Fruit fly (Drosophila melanogaster): ENCODE data around the gene Cap-D3.

Cap-D3 gene

DNA sequence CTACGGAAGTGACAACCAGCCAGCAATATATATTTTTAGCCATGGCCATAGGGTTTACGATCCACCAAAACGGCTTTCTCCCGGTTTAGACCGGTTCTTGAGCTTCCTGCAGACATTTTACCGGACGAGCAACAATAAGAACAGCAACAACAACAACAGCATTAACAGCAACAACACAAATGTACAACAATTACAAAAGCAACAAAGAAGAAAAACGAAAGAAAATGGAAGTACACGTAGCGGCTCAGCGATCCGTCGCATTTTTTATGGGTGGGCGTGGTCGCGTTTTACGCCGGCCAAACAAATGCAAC is 20.5 kb downstream of the Cap-D3 start:
- TF ChIP-seq Clk (GFP tag; optimal IDR thresholded peaks at IDR 0.05) (no peak), CG14711 (tag; optimal IDR thresholded peaks at IDR 0.05) (no peak), CG5204 (GFP tag; optimal IDR thresholded peaks at IDR 0.05) (no peak), kay (GFP tag; ENCODE audit: borderline replicate concordance) (no peak), pad (GFP tag; optimal IDR thresholded peaks at IDR 0.05) (no peak), Crg-1 (GFP tag; optimal IDR thresholded peaks at IDR 0.05) (no peak), CG33017 (tag; optimal IDR thresholded peaks at IDR 0.05) (no peak), cic (GFP tag; optimal IDR thresholded peaks at IDR 0.05) (no peak), bab1 (GFP tag; optimal IDR thresholded peaks at IDR 0.05) (no peak), CG11617 (GFP tag; optimal IDR thresholded peaks at IDR 0.05) (no peak), ovo (GFP tag; optimal IDR thresholded peaks at IDR 0.05) (no peak)

DNA sequence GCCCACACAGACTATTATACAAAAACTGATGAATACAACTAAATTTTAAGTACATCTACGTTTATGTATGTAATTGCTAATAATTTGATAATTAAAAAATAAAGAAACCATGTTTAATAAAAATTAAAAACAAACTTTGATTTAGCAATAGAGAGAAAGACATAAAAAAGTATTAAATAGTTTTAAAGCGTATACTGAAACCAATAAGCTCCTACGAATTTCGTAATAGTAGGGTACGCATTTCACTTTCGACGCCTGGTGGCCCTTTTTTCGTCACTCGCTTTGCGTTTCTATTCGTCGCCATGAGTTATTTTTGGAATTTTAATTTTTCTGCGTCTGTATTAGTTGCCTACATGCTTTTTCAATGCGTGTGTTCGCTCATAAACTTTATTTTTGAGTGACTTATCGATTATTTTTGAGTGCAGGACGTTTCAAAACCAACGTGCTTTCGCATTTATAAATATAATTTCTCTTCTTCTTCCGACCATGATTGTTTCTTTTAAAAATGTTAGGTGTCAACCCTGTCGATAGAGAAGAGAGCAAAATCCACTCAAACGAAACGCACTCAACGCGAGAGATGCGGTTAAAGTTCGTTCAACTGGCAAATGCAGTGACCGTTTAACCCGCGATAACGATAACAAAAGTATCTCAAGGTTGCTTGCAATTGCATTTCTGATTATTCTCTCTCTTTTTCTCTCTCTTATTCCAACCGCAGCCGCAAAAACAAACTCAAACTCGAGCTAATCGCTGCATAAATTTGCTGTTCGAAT is 21.0 kb downstream of the Cap-D3 start, which contains the start of gene Oscillin:
TSS of gene Oscillin (plus strand) at position 569 of the 770 bp plus-strand sequence.
- TF ChIP-seq CG11617 (GFP tag; optimal IDR thresholded peaks at IDR 0.05) (peak; percentile 43), CG14711 (tag; optimal IDR thresholded peaks at IDR 0.05) (peak; percentile 93), cic (GFP tag; optimal IDR thresholded peaks at IDR 0.05) (no peak), CG7045 (GFP tag; optimal IDR thresholded peaks at IDR 0.05) (peak; percentile 59), bab1 (GFP tag; optimal IDR thresholded peaks at IDR 0.05) (peak; percentile 65), ovo (GFP tag; optimal IDR thresholded peaks at IDR 0.05) (no peak), toe (GFP tag; optimal IDR thresholded peaks at IDR 0.05) (no peak), Crg-1 (GFP tag; optimal IDR thresholded peaks at IDR 0.05) (no peak), CG1620 (GFP tag; optimal IDR thresholded peaks at IDR 0.05) (no peak), Hr96 (GFP tag; optimal IDR thresholded peaks at IDR 0.05) (no peak), CG5204 (GFP tag; optimal IDR thresholded peaks at IDR 0.05) (peak; percentile 27), tj (GFP tag; optimal IDR thresholded peaks at IDR 0.05) (no peak), kay (GFP tag; ENCODE audit: borderline replicate concordance) (peak; percentile 87), Clk (GFP tag; optimal IDR thresholded peaks at IDR 0.05) (no peak), CG33017 (tag; optimal IDR thresholded peaks at IDR 0.05) (no peak), cnc (optimal IDR thresholded peaks at IDR 0.05) (peak in 1 of 2 experiments; percentile 21), CG12768 (GFP tag; optimal IDR thresholded peaks at IDR 0.05) (peak; percentile 36), CG7101 (tag; optimal IDR thresholded peaks at IDR 0.05) (peak; percentile 31), Mnt (GFP tag; optimal IDR thresholded peaks at IDR 0.05) (no peak), pad (GFP tag; optimal IDR thresholded peaks at IDR 0.05) (peak; percentile 31)

DNA sequence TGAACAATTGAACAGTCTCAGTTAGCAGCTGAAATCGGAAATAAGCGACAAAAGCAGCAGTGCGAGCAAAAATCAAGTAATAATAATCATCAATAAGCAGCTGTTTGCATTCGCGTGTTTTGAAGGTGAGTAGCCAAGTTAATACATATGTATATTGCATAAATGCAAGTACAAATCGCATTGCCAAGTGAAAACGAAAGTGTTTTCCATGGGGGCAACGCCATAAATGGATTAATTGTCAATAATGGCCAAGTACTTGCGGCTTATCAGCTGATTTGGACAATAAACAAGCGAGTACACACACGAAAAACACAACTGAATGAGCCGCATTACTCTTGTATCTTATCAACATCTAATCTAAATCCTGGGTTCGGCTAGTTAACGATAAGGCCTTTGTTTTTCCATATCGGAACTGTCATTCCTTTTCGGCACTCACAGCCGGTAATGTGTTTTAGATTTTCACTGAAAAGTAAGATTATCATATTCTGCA is 21.6 kb downstream of the Cap-D3 start:
- TF ChIP-seq Hr96 (GFP tag; optimal IDR thresholded peaks at IDR 0.05), result no peak
- TF ChIP-seq CG14711 (tag; optimal IDR thresholded peaks at IDR 0.05), result no peak
- TF ChIP-seq cic (GFP tag; optimal IDR thresholded peaks at IDR 0.05), result peak; percentile 96
- TF ChIP-seq CG5204 (GFP tag; optimal IDR thresholded peaks at IDR 0.05), result no peak
- peak; percentile 46 for TF ChIP-seq CG7101 (tag; optimal IDR thresholded peaks at IDR 0.05)
- peak; percentile 34 for TF ChIP-seq CG33017 (tag; optimal IDR thresholded peaks at IDR 0.05)
- TF ChIP-seq cnc (optimal IDR thresholded peaks at IDR 0.05), result no peak
- peak; percentile 45 for TF ChIP-seq CG12768 (GFP tag; optimal IDR thresholded peaks at IDR 0.05)
- no peak for TF ChIP-seq bab1 (GFP tag; optimal IDR thresholded peaks at IDR 0.05)
- TF ChIP-seq Clk (GFP tag; optimal IDR thresholded peaks at IDR 0.05), result no peak
- TF ChIP-seq CG11617 (GFP tag; optimal IDR thresholded peaks at IDR 0.05), result no peak
- peak; percentile 80 for TF ChIP-seq tj (GFP tag; optimal IDR thresholded peaks at IDR 0.05)
- TF ChIP-seq ovo (GFP tag; optimal IDR thresholded peaks at IDR 0.05), result peak; percentile 7
- no peak for TF ChIP-seq pad (GFP tag; optimal IDR thresholded peaks at IDR 0.05)
- peak; percentile 21 for TF ChIP-seq kay (GFP tag; ENCODE audit: borderline replicate concordance)
- peak; percentile 5 for TF ChIP-seq Mnt (GFP tag; optimal IDR thresholded peaks at IDR 0.05)
- peak; percentile 10 for TF ChIP-seq CG7045 (GFP tag; optimal IDR thresholded peaks at IDR 0.05)
- TF ChIP-seq Crg-1 (GFP tag; optimal IDR thresholded peaks at IDR 0.05), result peak; percentile 0
- TF ChIP-seq CG1620 (GFP tag; optimal IDR thresholded peaks at IDR 0.05), result no peak
- TF ChIP-seq toe (GFP tag; optimal IDR thresholded peaks at IDR 0.05), result peak; percentile 40

DNA sequence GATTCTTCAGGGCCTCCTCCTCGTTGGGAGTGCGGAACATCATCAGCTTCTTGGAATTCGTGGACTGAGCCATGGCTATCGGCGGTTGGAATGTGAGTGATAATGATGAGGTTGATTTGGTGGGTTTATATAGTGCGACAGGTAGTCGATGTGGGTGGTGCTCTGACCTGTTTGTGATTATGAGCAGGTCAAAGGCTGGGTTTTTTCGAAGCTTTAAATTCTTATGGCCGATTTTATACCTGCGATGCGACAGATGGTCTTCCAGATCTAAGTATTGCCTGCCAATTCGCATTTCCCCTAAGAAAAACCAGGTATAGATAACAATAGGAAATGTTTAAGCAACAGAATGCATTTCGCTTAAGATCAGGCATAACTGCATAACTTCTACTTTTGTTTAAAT is 25.0 kb downstream of the Cap-D3 start, which contains the start of gene CG14014:
TSS of gene CG14014 (minus strand) at position 101 of the 400 bp plus-strand sequence.
- TF ChIP-seq CG12768 (GFP tag; optimal IDR thresholded peaks at IDR 0.05) (no peak), toe (GFP tag; optimal IDR thresholded peaks at IDR 0.05) (no peak), Hr96 (GFP tag; optimal IDR thresholded peaks at IDR 0.05) (no peak), cnc (optimal IDR thresholded peaks at IDR 0.05) (no peak), cic (GFP tag; optimal IDR thresholded peaks at IDR 0.05) (no peak), CG7045 (GFP tag; optimal IDR thresholded peaks at IDR 0.05) (no peak), CG5204 (GFP tag; optimal IDR thresholded peaks at IDR 0.05) (no peak), pad (GFP tag; optimal IDR thresholded peaks at IDR 0.05) (no peak), CG14711 (tag; optimal IDR thresholded peaks at IDR 0.05) (no peak), bab1 (GFP tag; optimal IDR thresholded peaks at IDR 0.05) (no peak), Crg-1 (GFP tag; optimal IDR thresholded peaks at IDR 0.05) (no peak), kay (GFP tag; ENCODE audit: borderline replicate concordance) (no peak), tj (GFP tag; optimal IDR thresholded peaks at IDR 0.05) (no peak), ovo (GFP tag; optimal IDR thresholded peaks at IDR 0.05) (no peak)

DNA sequence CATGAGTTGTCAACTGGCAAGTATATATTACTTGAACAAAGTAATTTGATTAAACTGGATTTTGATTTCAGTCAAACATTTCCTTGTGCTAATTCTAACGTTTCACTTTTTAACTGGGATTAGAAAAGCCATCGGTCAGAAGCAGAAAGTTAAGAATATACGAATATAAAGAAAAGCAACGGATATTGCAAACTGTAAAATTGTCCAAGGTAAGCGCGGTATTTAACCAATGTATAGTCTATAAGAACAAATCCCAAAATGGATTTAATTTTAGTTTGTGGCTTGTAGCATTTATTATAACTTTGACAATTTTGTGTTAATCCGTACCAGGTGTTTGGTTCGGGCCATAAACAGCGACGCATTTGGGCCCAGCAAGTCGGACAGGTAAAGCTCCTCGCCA is 25.8 kb downstream of the Cap-D3 start, which contains the start of gene CG18269:
TSS of gene CG18269 (plus strand) at position 301 of the 400 bp plus-strand sequence.
- TF ChIP-seq CG5204 (GFP tag; optimal IDR thresholded peaks at IDR 0.05) (no peak), CG7101 (tag; optimal IDR thresholded peaks at IDR 0.05) (no peak), CG14711 (tag; optimal IDR thresholded peaks at IDR 0.05) (no peak), kay (GFP tag; ENCODE audit: borderline replicate concordance) (no peak), CG1620 (GFP tag; optimal IDR thresholded peaks at IDR 0.05) (no peak), CG7045 (GFP tag; optimal IDR thresholded peaks at IDR 0.05) (no peak), CG33017 (tag; optimal IDR thresholded peaks at IDR 0.05) (no peak), cnc (optimal IDR thresholded peaks at IDR 0.05) (no peak), cic (GFP tag; optimal IDR thresholded peaks at IDR 0.05) (no peak), bab1 (GFP tag; optimal IDR thresholded peaks at IDR 0.05) (no peak), Mnt (GFP tag; optimal IDR thresholded peaks at IDR 0.05) (no peak), Crg-1 (GFP tag; optimal IDR thresholded peaks at IDR 0.05) (no peak), CG12768 (GFP tag; optimal IDR thresholded peaks at IDR 0.05) (no peak), Hr96 (GFP tag; optimal IDR thresholded peaks at IDR 0.05) (no peak), pad (GFP tag; optimal IDR thresholded peaks at IDR 0.05) (no peak), ovo (GFP tag; optimal IDR thresholded peaks at IDR 0.05) (no peak), tj (GFP tag; optimal IDR thresholded peaks at IDR 0.05) (no peak)

Measured in whole organism, adult.